Worm (Caenorhabditis elegans): ENCODE measurements around the gene W03H9.2.
A peak's percentile ranks its signal among the peaks of the same experiment; 100 is the strongest.

W03H9.2 gene

DNA sequence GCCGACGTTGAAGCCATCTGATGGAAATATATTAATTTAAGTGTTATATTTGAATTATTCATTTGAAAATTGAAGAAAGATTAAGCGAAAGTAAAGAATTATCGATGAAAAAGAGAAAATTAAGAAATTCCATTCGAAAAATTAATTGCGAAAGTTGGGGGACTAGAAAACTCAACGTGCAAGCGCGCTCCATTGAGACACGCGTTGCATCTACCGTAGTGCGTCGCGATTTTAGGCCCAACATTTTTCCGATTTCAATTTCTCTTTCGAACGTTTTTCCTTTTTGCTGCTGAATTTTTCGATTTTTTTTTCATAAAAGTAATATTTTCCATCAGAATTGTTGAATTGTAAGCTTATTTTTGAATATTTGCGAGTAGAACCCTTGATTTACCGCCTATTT is 10.7 kb upstream of the W03H9.2 start, which contains the start of gene Y48B6A.1 (continued):
- TF ChIP-seq ttx-3 (tag; optimal IDR thresholded peaks at IDR 0.05) (peak; percentile 28), ceh-34 (tag; optimal IDR thresholded peaks at IDR 0.05) (peak; percentile 83), pros-1 (tag; optimal IDR thresholded peaks at IDR 0.05) (no peak), unc-42 (tag; optimal IDR thresholded peaks at IDR 0.05) (peak; percentile 89), tbx-7 (tag; optimal IDR thresholded peaks at IDR 0.05) (peak; percentile 82), pax-1 (tag; optimal IDR thresholded peaks at IDR 0.05) (peak; percentile 84), ref-2 (tag; optimal IDR thresholded peaks at IDR 0.05) (peak; percentile 92), ets-4 (tag; optimal IDR thresholded peaks at IDR 0.05) (peak; percentile 97), madf-2 (tag; optimal IDR thresholded peaks at IDR 0.05) (peak; percentile 47), fkh-6 (tag; optimal IDR thresholded peaks at IDR 0.05) (peak; percentile 55), ceh-18 (tag; optimal IDR thresholded peaks at IDR 0.05) (peak; percentile 75), pag-3 (tag; optimal IDR thresholded peaks at IDR 0.05; ENCODE audit: borderline replicate concordance) (peak; percentile 74), ceh-14 (tag; optimal IDR thresholded peaks at IDR 0.05) (peak; percentile 82), C38D4.7 (GFP tag; optimal IDR thresholded peaks at IDR 0.05) (no peak), unc-55 (GFP tag; optimal IDR thresholded peaks at IDR 0.05) (peak; percentile 70), sox-4 (tag; optimal IDR thresholded peaks at IDR 0.05) (no peak)

DNA sequence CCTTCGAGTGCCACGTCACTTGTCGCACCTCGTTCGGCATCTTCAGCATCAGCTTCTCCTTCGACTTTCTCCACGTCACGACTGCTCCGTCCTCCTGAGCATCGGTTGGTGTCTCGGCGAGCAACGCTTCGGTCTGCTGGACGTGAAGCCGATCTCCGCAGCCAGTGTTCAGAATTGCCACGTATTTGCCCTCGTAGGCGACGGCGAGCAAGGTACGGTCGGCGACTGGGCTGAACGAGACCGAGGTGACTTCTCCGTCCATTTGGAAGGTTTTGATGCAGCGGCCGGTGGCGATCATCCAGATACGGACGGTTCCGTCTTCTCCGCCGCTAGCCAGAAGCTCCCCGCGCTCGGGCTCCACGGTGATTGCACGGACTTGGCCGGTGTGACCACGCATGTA is 8.6 kb upstream of the W03H9.2 start:
- no peak for TF ChIP-seq tbx-7 (tag; optimal IDR thresholded peaks at IDR 0.05)
- no peak for TF ChIP-seq pha-2 (tag; optimal IDR thresholded peaks at IDR 0.05)
- no peak for TF ChIP-seq ceh-19 (GFP tag; optimal IDR thresholded peaks at IDR 0.05)
- TF ChIP-seq odd-2 (tag; optimal IDR thresholded peaks at IDR 0.05) = no peak
- TF ChIP-seq dve-1 (tag; optimal IDR thresholded peaks at IDR 0.05) = no peak
- no peak for TF ChIP-seq ceh-34 (tag; optimal IDR thresholded peaks at IDR 0.05)
- no peak for TF ChIP-seq ama-1 (optimal IDR thresholded peaks at IDR 0.05)
- TF ChIP-seq ceh-22 (tag; optimal IDR thresholded peaks at IDR 0.05) = no peak
- no peak for TF ChIP-seq mec-3 (tag; optimal IDR thresholded peaks at IDR 0.05; ENCODE audit: borderline replicate concordance)

DNA sequence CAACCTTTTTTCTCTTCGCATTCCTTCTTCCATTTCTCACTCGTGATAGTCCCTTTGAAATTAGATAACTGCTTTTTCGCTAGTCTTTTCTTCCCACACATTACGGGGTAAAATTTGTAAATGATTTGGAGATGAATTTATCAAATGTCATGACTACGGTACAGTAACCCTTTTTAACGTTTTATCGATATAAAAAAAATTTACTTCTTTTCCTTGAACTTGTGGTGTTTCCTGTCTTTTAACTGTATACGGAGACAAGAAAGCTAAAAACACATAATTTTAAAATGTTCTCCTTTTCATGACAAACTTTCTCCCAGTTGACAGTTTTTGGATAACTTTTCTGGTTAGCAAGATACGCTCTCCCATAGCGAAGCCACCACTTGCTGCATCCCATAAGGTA is 6.4 kb upstream of the W03H9.2 start, which contains the start of gene W03H9.1:
TSS of gene W03H9.1 (minus strand) at position 101 of the 400 bp plus-strand sequence.
- TF ChIP-seq pax-1 (tag; optimal IDR thresholded peaks at IDR 0.05) (no peak), pat-9 (tag; optimal IDR thresholded peaks at IDR 0.05) (no peak), hlh-8 (tag; optimal IDR thresholded peaks at IDR 0.05) (no peak), tbx-2 (tag; optimal IDR thresholded peaks at IDR 0.05) (no peak), ceh-24 (tag; optimal IDR thresholded peaks at IDR 0.05) (no peak), che-1 (tag; optimal IDR thresholded peaks at IDR 0.05) (no peak), ceh-22 (tag; optimal IDR thresholded peaks at IDR 0.05) (no peak), pha-2 (tag; optimal IDR thresholded peaks at IDR 0.05) (no peak), mec-3 (tag; optimal IDR thresholded peaks at IDR 0.05; ENCODE audit: borderline replicate concordance) (no peak), dve-1 (tag; optimal IDR thresholded peaks at IDR 0.05) (no peak), ceh-34 (tag; optimal IDR thresholded peaks at IDR 0.05) (no peak), fax-1 (tag; optimal IDR thresholded peaks at IDR 0.05) (no peak)

DNA sequence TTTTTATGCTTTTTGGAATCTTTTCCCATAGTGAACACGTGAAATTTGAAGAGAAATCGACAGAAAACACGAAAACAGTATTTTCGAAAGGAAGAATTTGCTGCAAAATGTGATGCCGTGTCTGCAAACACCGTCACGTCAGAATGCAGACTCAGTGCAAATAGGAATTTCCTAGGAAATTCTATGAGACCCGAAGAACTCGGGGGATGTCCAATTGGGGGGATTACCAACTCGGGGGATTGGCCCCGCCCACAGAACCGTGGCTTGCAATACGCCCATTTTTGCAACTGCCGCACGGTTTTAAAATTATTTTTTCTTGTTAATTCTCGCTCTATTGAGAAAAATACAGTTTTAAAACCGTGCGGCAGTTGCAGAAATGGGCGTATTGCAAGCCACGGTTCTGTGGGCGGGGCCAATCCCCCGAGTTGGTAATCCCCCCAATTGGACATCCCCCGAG is 1.5 kb downstream of the W03H9.2 start, which contains the start of gene cacn-1:
TSS of gene cacn-1 (minus strand) at position 51 of the 457 bp plus-strand sequence.
- peak; percentile 72 for TF ChIP-seq ceh-31 (tag; optimal IDR thresholded peaks at IDR 0.05)
- TF ChIP-seq tbx-2 (tag; optimal IDR thresholded peaks at IDR 0.05) = peak; percentile 53
- TF ChIP-seq ceh-14 (tag; optimal IDR thresholded peaks at IDR 0.05) = peak; percentile 4
- peak; percentile 52 for TF ChIP-seq ceh-2 (tag; optimal IDR thresholded peaks at IDR 0.05)
- TF ChIP-seq C08G9.2 (tag; optimal IDR thresholded peaks at IDR 0.05) = peak; percentile 41
- peak; percentile 29 for TF ChIP-seq nfya-1 (tag; optimal IDR thresholded peaks at IDR 0.05)

DNA sequence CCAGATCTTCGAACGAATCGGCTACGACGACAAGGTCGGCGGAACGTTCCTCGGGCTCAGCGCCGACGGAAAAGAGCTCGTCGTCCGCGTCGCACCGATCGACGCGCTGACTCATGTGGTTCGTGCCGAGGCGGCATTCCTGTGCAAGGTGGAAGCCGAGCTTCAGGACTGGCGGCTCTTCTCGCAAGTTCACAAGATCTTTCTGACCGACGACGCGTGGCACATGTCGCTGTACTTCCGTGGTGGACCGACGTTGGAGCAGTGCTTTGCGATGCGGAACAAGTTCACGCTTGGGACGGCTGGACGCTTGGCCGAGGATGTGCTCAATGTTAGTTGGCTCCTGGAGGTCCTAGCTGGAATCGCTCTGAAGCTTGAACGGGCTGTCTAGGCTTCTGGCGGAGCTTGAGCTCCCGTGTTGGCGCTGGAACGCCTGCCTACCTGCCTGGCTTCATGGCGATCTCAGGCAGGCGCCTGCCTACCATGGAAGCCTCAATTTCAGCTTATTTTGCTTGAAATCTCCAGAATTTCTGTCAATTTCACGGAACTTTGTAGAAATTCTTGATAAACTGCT is 4.7 kb downstream of the W03H9.2 start:
- TF ChIP-seq ceh-19 (GFP tag; optimal IDR thresholded peaks at IDR 0.05) (no peak), unc-3 (GFP tag; conservative IDR thresholded peaks at IDR 0.05) (no peak), unc-3 (tag; optimal IDR thresholded peaks at IDR 0.05) (no peak), gmeb-2 (tag; optimal IDR thresholded peaks at IDR 0.05) (no peak), hlh-6 (tag; optimal IDR thresholded peaks at IDR 0.05) (no peak), hlh-13 (GFP tag; optimal IDR thresholded peaks at IDR 0.05) (no peak), ama-1 (optimal IDR thresholded peaks at IDR 0.05) (no peak), pax-1 (tag; optimal IDR thresholded peaks at IDR 0.05) (no peak), Y22D7AL.16 (tag; optimal IDR thresholded peaks at IDR 0.05) (no peak), nhr-232 (tag; optimal IDR thresholded peaks at IDR 0.05) (no peak), ceh-6 (GFP tag; optimal IDR thresholded peaks at IDR 0.05) (no peak), ceh-24 (tag; optimal IDR thresholded peaks at IDR 0.05) (no peak), nhr-11 (tag; optimal IDR thresholded peaks at IDR 0.05) (no peak), pha-4 (tag; optimal IDR thresholded peaks at IDR 0.05) (no peak)

Measured in whole organism, late embryonic.